Worm (Caenorhabditis elegans): Measurements from ENCODE around the gene F35A5.5.

- TF ChIP-seq snpc-4 (tag; optimal IDR thresholded peaks at IDR 0.05) (no peak), ZK337.2 (GFP tag; IDR thresholded peaks at IDR 0.05) (no peak), F49E8.2 (tag; optimal IDR thresholded peaks at IDR 0.05; ENCODE audit: borderline replicate concordance) (no peak), aly-2 (tag; optimal IDR thresholded peaks at IDR 0.05) (no peak), unc-130 (GFP tag; optimal IDR thresholded peaks at IDR 0.05) (no peak), ceh-44 (GFP tag; IDR thresholded peaks at IDR 0.05) (no peak), ces-1 (GFP tag; optimal IDR thresholded peaks at IDR 0.05) (no peak), nhr-28 (tag; optimal IDR thresholded peaks at IDR 0.05) (peak; percentile 10), Y105C5A.15 (GFP tag; IDR thresholded peaks at IDR 0.05) (no peak)
Measured at ce11 chrX:3833964-3834840, 38.7 kb upstream of the F35A5.5 start.
